Fruit fly (Drosophila melanogaster): ENCODE data around the gene twit.

- TF ChIP-seq Hr39 (optimal IDR thresholded peaks at IDR 0.05) (no peak), CG4424 (GFP tag; optimal IDR thresholded peaks at IDR 0.05) (peak; percentile 37), lola (GFP tag; optimal IDR thresholded peaks at IDR 0.05) (peak in 1 of 3 experiments; percentile 38), trh (GFP tag; optimal IDR thresholded peaks at IDR 0.05) (peak; percentile 27), gro (GFP tag; optimal IDR thresholded peaks at IDR 0.05) (peak; percentile 14), Mes4 (GFP tag; optimal IDR thresholded peaks at IDR 0.05) (no peak), bsh (GFP tag; optimal IDR thresholded peaks at IDR 0.05) (peak in 1 of 2 experiments; percentile 47)
Observed at dm6 chr2L:20889857-20890606, 37.7 kb downstream of the twit start.

Measured in whole organism, embryonic.